Fruit fly (Drosophila melanogaster) ovary, adult (tissue): ENCODE results near the gene CG33098.

Experiments
- CG17801 ChIP-seq: fragments of 200-800 bp; optimal IDR thresholded peaks from 2 replicates; lab custom pipeline; 2019; ENCODE audit warnings: missing biosample characterization, mild to moderate bottlenecking, missing genetic modification characterization, moderate library complexity; ENCODE audit not compliant: partially characterized antibody

CG33098 gene

DNA sequence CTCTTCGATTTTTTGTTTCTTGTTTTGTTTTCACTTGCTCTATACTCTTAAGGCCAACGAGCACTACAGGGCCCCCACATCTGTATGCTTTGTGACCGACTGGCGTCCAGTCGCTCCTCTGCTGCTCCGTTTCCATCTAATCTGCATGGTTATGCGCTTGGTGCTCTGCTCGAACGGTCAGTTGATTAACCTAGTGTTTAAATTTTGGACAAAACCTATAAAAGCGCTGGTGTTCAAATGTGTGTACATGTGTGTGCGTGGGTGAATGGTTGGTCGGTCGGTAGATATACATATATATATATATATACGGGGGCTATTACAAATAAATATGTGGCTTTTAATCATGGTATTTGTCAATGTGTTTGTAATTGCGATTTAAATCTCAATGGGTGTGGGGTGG, 37.0 kb downstream of the CG33098 start:
- no peak for TF ChIP-seq CG17801

DNA sequence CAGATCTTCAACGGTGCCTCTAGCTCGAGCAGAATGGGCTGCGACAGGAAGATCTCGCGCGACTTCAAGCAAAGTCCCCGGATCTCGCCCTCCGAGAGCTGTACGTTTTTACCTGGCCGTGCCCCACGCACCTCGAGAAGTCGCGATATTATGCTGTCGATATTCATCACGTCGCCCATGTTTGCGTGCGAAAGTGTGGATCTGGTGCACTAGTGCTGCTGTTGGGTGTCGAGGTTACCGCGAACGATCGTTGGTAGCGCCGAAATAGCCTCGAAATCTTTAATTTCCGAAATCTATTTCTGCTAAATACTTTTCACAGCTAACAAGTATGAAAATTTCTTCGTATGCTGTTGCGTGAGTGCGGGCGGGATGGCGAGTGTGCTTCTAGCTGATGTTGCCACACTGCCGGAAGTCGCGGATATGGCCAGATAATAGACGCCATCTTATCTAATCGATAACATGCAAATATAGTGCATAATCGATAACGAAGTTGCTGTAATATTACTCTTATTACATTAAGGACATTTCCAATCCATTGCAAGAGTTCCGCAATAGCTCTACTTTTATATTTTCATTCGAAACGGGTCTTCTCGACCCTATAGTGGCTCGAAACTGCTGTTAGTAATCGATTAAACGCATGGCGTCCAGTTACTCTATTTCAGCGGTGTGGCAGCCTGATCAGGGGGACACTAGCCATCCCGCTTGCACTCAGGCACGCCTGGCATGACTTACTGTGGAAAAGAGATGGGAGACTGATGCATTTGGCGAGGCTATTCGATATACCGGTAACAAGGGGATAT, 38.7 kb downstream of the CG33098 start, which contains the start of gene Pp1-87B:
Gene Pp1-87B (minus strand): TSS at position 408 of the 800 bp plus-strand sequence.
- no peak for TF ChIP-seq CG17801

dm6 chr3R:12426310-12426653, 39.3 kb downstream of the CG33098 start, which contains the start of gene NANS:
Gene NANS (plus strand): TSS chr3R:12426578.
- TF ChIP-seq CG17801 = no peak

DNA sequence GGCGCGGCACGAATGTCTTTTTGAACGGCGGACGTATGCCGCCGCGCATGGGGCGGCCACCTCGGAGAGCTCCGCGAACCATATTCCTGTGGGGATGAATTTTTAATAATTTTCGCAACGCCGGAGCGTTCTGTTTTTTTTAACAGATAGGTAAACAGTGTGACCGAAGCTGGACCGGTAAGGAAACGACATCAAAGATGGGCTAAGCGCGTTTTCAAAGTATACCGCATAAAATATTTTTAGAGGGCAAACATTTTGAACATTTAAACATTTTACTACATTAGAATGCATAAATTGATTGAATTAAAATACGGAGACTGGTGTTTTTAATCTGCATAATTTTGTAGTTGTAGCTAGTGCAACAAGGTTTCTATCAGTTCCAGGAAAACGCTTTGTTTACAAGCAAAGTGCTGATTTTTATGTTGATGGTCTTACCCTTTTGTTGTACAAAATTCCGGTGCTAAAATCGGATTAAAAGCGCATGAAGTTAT, 42.2 kb downstream of the CG33098 start, which contains the start of the genes CG5641 and CG5245:
Gene CG5641 (minus strand): TSS at position 163 of the 491 bp plus-strand sequence.
Gene CG5245 (plus strand): TSS at position 441 of the 491 bp plus-strand sequence.
- TF ChIP-seq CG17801 = no peak

DNA sequence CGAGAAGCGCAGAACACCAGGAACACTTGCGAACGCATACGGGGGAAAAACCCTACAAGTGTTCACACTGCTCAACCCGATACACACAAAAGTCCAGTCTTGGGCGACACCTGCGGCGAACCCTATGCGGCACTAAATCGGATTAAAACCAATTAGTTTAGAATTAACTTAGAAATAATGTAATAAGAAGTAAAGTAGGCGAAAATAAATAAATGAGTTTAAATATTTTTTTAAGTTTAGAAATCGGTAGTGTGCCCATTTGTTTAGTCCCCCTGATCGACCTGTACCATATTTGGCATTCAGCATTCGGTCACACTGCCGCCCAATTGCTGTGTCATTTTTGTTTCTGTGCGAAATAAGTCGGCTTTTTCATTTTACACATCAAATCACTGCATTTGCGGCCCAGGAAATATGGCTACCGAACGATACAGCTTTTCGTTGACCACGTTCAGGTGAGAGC, 44.1 kb downstream of the CG33098 start, which contains the start of gene Prosalpha2:
Gene Prosalpha2 (plus strand): TSS at position 292 of the 460 bp plus-strand sequence.
- peak; percentile 21 for TF ChIP-seq CG17801

DNA sequence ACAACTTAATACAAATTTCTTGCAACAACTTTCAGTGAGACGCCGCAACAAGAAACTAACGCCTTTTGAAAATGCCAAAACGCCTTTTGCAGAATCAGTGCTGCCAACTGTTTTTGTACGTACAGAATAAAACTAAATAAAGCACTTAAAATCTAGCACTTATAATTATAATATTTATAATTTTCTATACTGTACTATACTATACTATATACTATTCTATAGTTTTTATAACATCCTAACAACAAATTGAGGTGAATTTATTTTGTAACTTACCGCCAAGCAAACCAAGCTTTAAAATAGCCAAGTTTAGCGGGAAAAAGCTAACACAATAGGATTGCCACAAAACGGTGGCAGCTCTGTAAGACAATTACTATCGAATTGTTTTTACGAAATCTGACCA, 46.8 kb downstream of the CG33098 start, which contains the start of the genes Aos1 and Srlp:
Gene Aos1 (minus strand): TSS at position 59 of the 400 bp plus-strand sequence.
Gene Srlp (plus strand): TSS at position 335 of the 400 bp plus-strand sequence.
- peak; percentile 52 for TF ChIP-seq CG17801

DNA sequence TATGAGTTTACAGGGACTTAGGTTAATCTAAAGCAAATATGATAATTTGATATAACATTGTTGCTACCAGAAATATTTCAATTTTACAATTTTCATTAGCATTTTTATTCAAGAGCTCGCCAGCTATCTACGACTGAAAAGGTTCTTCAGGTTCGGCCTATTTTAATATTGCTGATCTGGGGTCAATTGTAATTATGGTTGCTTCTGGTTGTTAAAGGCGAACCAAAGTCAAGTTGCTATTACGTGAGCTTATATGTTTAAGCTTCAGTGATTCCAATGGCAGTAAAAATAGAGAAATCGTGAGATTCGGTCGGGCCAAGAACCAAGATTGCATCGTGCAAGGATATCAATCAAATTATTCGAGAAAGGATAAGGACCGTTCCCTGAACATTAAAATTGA, 49.0 kb downstream of the CG33098 start, which contains the start of gene Desat2:
Gene Desat2 (plus strand): TSS at position 301 of the 400 bp plus-strand sequence.
- no peak for TF ChIP-seq CG17801
